Worm (Caenorhabditis elegans): Measurements from ENCODE around the gene grl-26.

ce11 chrIV:295734-296201 lies 26.8 kb downstream of the grl-26 start:
- TF ChIP-seq F13C5.2 (tag; optimal IDR thresholded peaks at IDR 0.05): no peak
- no peak for TF ChIP-seq pes-1 (GFP tag; IDR thresholded peaks at IDR 0.05)
- no peak for TF ChIP-seq ama-1 (optimal IDR thresholded peaks at IDR 0.05)
- TF ChIP-seq ceh-36 (tag; optimal IDR thresholded peaks at IDR 0.05): no peak
- no peak for TF ChIP-seq ceh-13 (GFP tag; optimal IDR thresholded peaks at IDR 0.05)
- no peak for TF ChIP-seq hmbx-1 (tag; optimal IDR thresholded peaks at IDR 0.05)
- no peak for TF ChIP-seq scrt-1 (GFP tag; IDR thresholded peaks at IDR 0.05)
- no peak for TF ChIP-seq ets-7 (tag; optimal IDR thresholded peaks at IDR 0.05)
- no peak for TF ChIP-seq hmg-4 (GFP tag; optimal IDR thresholded peaks at IDR 0.05)
- no peak for TF ChIP-seq flt-1 (GFP tag; IDR thresholded peaks at IDR 0.05)

All from whole organism, early embryonic.